Worm (Caenorhabditis elegans) whole organism, L1 larva: ENCODE measurements around the gene jhdm-1.
A peak's percentile ranks its signal among the peaks of the same experiment; 100 is the strongest.

Experiments
- C04F5.9 ChIP-seq: sonication (generic microtip); optimal IDR thresholded peaks from 2 replicates; lab custom pipeline; 2016; ENCODE audit warnings: missing genetic modification characterization, missing compliant biosample characterization
- C16A3.4 ChIP-seq: fragments of 150-350 bp; optimal IDR thresholded peaks from 2 replicates; lab custom pipeline; 2014; ENCODE audit warnings: missing biosample characterization, missing genetic modification characterization
- F16B12.6 ChIP-seq: fragments of 150-350 bp; optimal IDR thresholded peaks from 2 replicates; lab custom pipeline; 2014; ENCODE audit warnings: missing biosample characterization, missing genetic modification characterization
- Y116A8C.19 ChIP-seq: sonication (generic microtip); optimal IDR thresholded peaks from 2 replicates; lab custom pipeline; 2016; ENCODE audit warnings: missing compliant biosample characterization, missing genetic modification characterization, borderline replicate concordance
- blmp-1 ChIP-seq: fragments of 150-350 bp; optimal IDR thresholded peaks from 2 replicates; lab custom pipeline; 2014; ENCODE audit warnings: missing biosample characterization, missing genetic modification characterization
- ceh-82 ChIP-seq, 3 experiments: fragments of 150-350 bp in 1 of 3; sonication (generic microtip) in 2 of 3; optimal IDR thresholded peaks; 2 replicates each; lab custom pipeline; 2014 to 2017; ENCODE audit warnings: missing biosample characterization in 3 of 3, missing genetic modification characterization in 3 of 3
- dpl-1 ChIP-seq, 3 experiments: fragments of 150-350 bp in 2 of 3; sonication (generic microtip) in 1 of 3; optimal IDR thresholded peaks; 2 replicates each; lab custom pipeline; 2014 to 2017; ENCODE audit warnings: missing biosample characterization in 3 of 3, missing genetic modification characterization in 3 of 3, missing genetic modification reagents in 3 of 3
- dsc-1 ChIP-seq: sonication (generic microtip); optimal IDR thresholded peaks from 2 replicates; lab custom pipeline; 2016; ENCODE audit warnings: mild to moderate bottlenecking, missing genetic modification characterization, missing compliant biosample characterization
- efl-1 ChIP-seq, 4 experiments: fragments of 150-350 bp; optimal IDR thresholded peaks in 3 of 4; peaks in 1 of 4; 1 replicate in 1 of 4; 2 replicates in 3 of 4; lab custom pipeline; 2014; ENCODE audit warnings: missing biosample characterization in 2 of 4, missing genetic modification characterization in 2 of 4, missing genetic modification reagents in 2 of 4
- efl-3 ChIP-seq: fragments of 200-800 bp; sonication (Bioruptor generic); optimal IDR thresholded peaks from 2 replicates; lab custom pipeline; 2018; ENCODE audit warnings: mild to moderate bottlenecking, missing genetic modification characterization, missing compliant biosample characterization
- egl-27 ChIP-seq, 2 experiments: fragments of 150-350 bp in 1 of 2; sonication (generic microtip); optimal IDR thresholded peaks; 3 replicates each; lab custom pipeline; 2017 to 2018; ENCODE audit warnings: missing biosample characterization in 2 of 2, missing genetic modification characterization in 2 of 2, missing genetic modification reagents in 2 of 2
- elt-3 ChIP-seq, 6 experiments: fragments of 150-350 bp in 1 of 6; sonication (generic microtip); optimal IDR thresholded peaks; 2 replicates each; lab custom pipeline; 2017 to 2018; ENCODE audit warnings: missing biosample characterization in 6 of 6, missing genetic modification characterization in 6 of 6, inconsistent platforms in 1 of 6
- ets-5 ChIP-seq: fragments of 200-800 bp; sonication (Bioruptor generic); IDR thresholded peaks from 2 replicates; pipeline ENCODE4 v1.3.6; 2022; ENCODE audit warnings: missing genetic modification characterization, missing compliant biosample characterization
- fkh-8 ChIP-seq: sonication (generic microtip); optimal IDR thresholded peaks from 2 replicates; lab custom pipeline; 2016; ENCODE audit warnings: mild to moderate bottlenecking, missing genetic modification characterization, missing compliant biosample characterization
- fos-1 ChIP-seq: fragments of 150-350 bp; optimal IDR thresholded peaks from 2 replicates; lab custom pipeline; 2014; ENCODE audit warnings: missing biosample characterization, missing genetic modification characterization
- hlh-17 ChIP-seq: fragments of 200-800 bp; sonication (Bioruptor generic); optimal IDR thresholded peaks from 2 replicates; lab custom pipeline; 2018; ENCODE audit warnings: missing genetic modification characterization, mild to moderate bottlenecking, missing compliant biosample characterization, moderate library complexity, borderline replicate concordance
- isw-1 ChIP-seq: fragments of 200-800 bp; sonication (Bioruptor generic); IDR thresholded peaks from 2 replicates; pipeline ENCODE4 v1.3.6; 2022; ENCODE audit warnings: missing genetic modification characterization, missing compliant biosample characterization
- lin-13 ChIP-seq: fragments of 150-350 bp; optimal IDR thresholded peaks from 2 replicates; lab custom pipeline; 2014; ENCODE audit warnings: missing biosample characterization, missing genetic modification reagents, missing genetic modification characterization
- lin-15B ChIP-seq: fragments of 150-350 bp; sonication (generic microtip); optimal IDR thresholded peaks from 3 replicates; lab custom pipeline; 2014; ENCODE audit warnings: missing biosample characterization, missing genetic modification characterization
- lin-35 ChIP-seq, 2 experiments: fragments of 150-350 bp; optimal IDR thresholded peaks; 2 replicates each; lab custom pipeline; 2014; ENCODE audit warnings: missing biosample characterization in 2 of 2, missing genetic modification characterization in 2 of 2, missing genetic modification reagents in 2 of 2
- lir-3 ChIP-seq: sonication (generic microtip); optimal IDR thresholded peaks from 2 replicates; lab custom pipeline; 2016; ENCODE audit warnings: mild to moderate bottlenecking, missing genetic modification characterization, moderate library complexity, missing compliant biosample characterization; ENCODE audit not compliant: poor library complexity
- lsy-2 ChIP-seq, 2 experiments: fragments of 150-350 bp; optimal IDR thresholded peaks; 2 replicates each; lab custom pipeline; 2014; ENCODE audit warnings: missing biosample characterization in 2 of 2, missing genetic modification characterization in 2 of 2
- mdl-1 ChIP-seq, 2 experiments: fragments of 150-350 bp; optimal IDR thresholded peaks; 2 replicates each; lab custom pipeline; 2014 to 2017; ENCODE audit warnings: missing biosample characterization in 2 of 2, missing genetic modification characterization in 2 of 2, inconsistent platforms in 1 of 2
- mep-1 ChIP-seq: fragments of 150-350 bp; optimal IDR thresholded peaks from 2 replicates; lab custom pipeline; 2014; ENCODE audit warnings: missing biosample characterization, missing genetic modification characterization
- nhr-19 ChIP-seq: fragments of 200-800 bp; sonication (Bioruptor generic); conservative IDR thresholded peaks from 2 replicates; pipeline ENCODE4 v1.3.6; 2022; ENCODE audit warnings: missing genetic modification characterization, missing compliant biosample characterization
- nhr-20 ChIP-seq: sonication (generic microtip); optimal IDR thresholded peaks from 2 replicates; lab custom pipeline; 2016; ENCODE audit warnings: mild to moderate bottlenecking, missing genetic modification characterization, missing compliant biosample characterization
- nhr-47 ChIP-seq: sonication (generic microtip); optimal IDR thresholded peaks from 2 replicates; lab custom pipeline; 2016; ENCODE audit warnings: mild to moderate bottlenecking, missing genetic modification characterization, moderate library complexity, missing compliant biosample characterization
- nhr-71 ChIP-seq: sonication (generic microtip); optimal IDR thresholded peaks from 2 replicates; lab custom pipeline; 2016; ENCODE audit warnings: mild to moderate bottlenecking, missing genetic modification characterization, moderate library complexity, missing compliant biosample characterization
- nhr-77 ChIP-seq: fragments of 150-350 bp; optimal IDR thresholded peaks from 2 replicates; lab custom pipeline; 2014; ENCODE audit warnings: missing biosample characterization, missing genetic modification characterization
- nhr-85 ChIP-seq: sonication (generic microtip); peaks from one replicate; lab custom pipeline; 2016; ENCODE audit warnings: missing genetic modification characterization, inconsistent platforms, missing compliant biosample characterization
- nhr-90 ChIP-seq: sonication (generic microtip); optimal IDR thresholded peaks from 2 replicates; lab custom pipeline; 2016; ENCODE audit warnings: mild to moderate bottlenecking, missing genetic modification characterization, missing compliant biosample characterization; ENCODE audit not compliant: poor library complexity
- rnt-1 ChIP-seq: sonication (generic microtip); optimal IDR thresholded peaks from 2 replicates; lab custom pipeline; 2016; ENCODE audit warnings: mild to moderate bottlenecking, missing genetic modification characterization, moderate library complexity, missing compliant biosample characterization
- skn-1 ChIP-seq: fragments of 150-350 bp; optimal IDR thresholded peaks from 2 replicates; lab custom pipeline; 2014; ENCODE audit warnings: missing biosample characterization, missing genetic modification characterization
- snpc-4 ChIP-seq: fragments of 150-350 bp; optimal IDR thresholded peaks from 2 replicates; lab custom pipeline; 2014; ENCODE audit warnings: missing biosample characterization, missing genetic modification characterization
- sptf-1 ChIP-seq: fragments of 150-350 bp; optimal IDR thresholded peaks from 2 replicates; lab custom pipeline; 2014; ENCODE audit warnings: missing biosample characterization, missing genetic modification characterization
- sup-37 ChIP-seq: fragments of 200-800 bp; sonication (Bioruptor generic); optimal IDR thresholded peaks from 2 replicates; lab custom pipeline; 2018; ENCODE audit warnings: mild to moderate bottlenecking, missing genetic modification characterization, missing compliant biosample characterization
- swsn-7 ChIP-seq: sonication (generic microtip); optimal IDR thresholded peaks from 2 replicates; lab custom pipeline; 2016; ENCODE audit warnings: missing genetic modification characterization, missing compliant biosample characterization
- unc-86 ChIP-seq: sonication (generic microtip); optimal IDR thresholded peaks from 2 replicates; lab custom pipeline; 2016; ENCODE audit warnings: missing genetic modification characterization, missing compliant biosample characterization
- unc-98 ChIP-seq: fragments of 200-800 bp; sonication (Bioruptor generic); IDR thresholded peaks from 2 replicates; pipeline ENCODE4 v1.3.6; 2022; ENCODE audit warnings: missing genetic modification characterization, missing compliant biosample characterization
- xbp-1 ChIP-seq: sonication (generic microtip); optimal IDR thresholded peaks from 2 replicates; lab custom pipeline; 2016; ENCODE audit warnings: missing genetic modification characterization, missing compliant biosample characterization

jhdm-1 gene

DNA sequence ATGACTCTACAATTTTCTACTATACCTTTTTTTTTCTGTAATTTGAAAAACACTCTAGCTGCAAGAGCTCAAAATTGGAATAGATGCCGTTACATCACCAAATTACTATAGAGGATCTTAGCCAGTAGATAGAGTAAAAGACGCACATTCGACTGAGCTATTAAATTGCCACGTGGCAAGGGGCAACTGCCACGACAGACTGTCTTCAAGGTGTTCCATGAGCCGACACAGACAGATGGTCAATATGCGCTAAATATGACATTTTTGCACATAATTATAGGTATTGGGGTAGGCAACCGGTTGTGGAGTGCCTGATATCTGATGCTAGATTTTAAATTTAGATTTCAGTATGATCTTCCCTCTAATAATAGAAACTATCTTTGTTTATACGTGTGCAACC is 25.2 kb downstream of the jhdm-1 start:
- TF ChIP-seq lin-13 (GFP tag; lab: Kevin White, UChicago), result no peak
- no peak for TF ChIP-seq nhr-71 (tag; lab: Kevin White, UChicago)
- TF ChIP-seq sup-37 (GFP tag; lab: Kevin White, UChicago), result no peak
- TF ChIP-seq elt-3 (tag; optimal IDR thresholded peaks at IDR 0.05; lab: Kevin White, UChicago), result no peak
- TF ChIP-seq hlh-17 (GFP tag; lab: Kevin White, UChicago), result no peak
- TF ChIP-seq sptf-1 (tag; lab: Kevin White, UChicago), result no peak
- no peak for TF ChIP-seq unc-98 (GFP tag; lab: Robert Waterston, UW)

DNA sequence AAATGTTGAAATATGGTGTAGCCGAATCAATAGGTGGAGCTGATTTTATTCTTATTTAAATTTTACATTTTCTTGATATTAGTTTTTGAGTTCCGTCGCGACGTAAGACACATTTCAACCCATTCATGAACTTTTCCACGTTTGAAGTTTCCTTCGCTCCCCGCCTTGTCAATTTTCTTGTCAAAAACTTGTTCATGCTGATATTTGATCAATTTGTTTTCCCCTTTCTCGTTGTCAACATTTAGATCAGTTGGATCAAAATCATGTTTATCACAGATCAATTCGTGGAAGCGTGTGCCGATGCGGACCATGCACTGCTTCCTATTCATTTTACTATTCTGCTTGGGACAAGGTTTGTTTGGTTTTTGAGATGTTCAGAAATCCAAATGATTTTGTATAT is 28.6 kb downstream of the jhdm-1 start, which contains the start of gene chtb-2:
Gene chtb-2 (plus strand): TSS at position 301 of the 400 bp plus-strand sequence.
- TF ChIP-seq nhr-77 (tag; lab: Kevin White, UChicago), result no peak
- no peak for TF ChIP-seq nhr-47 (tag; lab: Kevin White, UChicago)
- TF ChIP-seq C04F5.9 (tag; lab: Kevin White, UChicago), result no peak
- TF ChIP-seq Y116A8C.19, result no peak
- TF ChIP-seq rnt-1 (tag; lab: Kevin White, UChicago), result no peak

ce11 chrIII:6488916-6489315 is 34.6 kb downstream of the jhdm-1 start:
- peak; percentile 98 for TF ChIP-seq skn-1
- TF ChIP-seq mdl-1 (tag; optimal IDR thresholded peaks at IDR 0.05; lab: Kevin White, UChicago), result peak in 1 of 2 experiments; percentile 36
- no peak for TF ChIP-seq unc-86 (tag; lab: Kevin White, UChicago)
- no peak for TF ChIP-seq nhr-77 (tag; lab: Kevin White, UChicago)
- TF ChIP-seq nhr-19, result peak; percentile 55
- peak; percentile 7 for TF ChIP-seq fkh-8 (tag; lab: Kevin White, UChicago)
- TF ChIP-seq lsy-2 (tag; optimal IDR thresholded peaks at IDR 0.05; lab: Kevin White, UChicago), result peak; percentile 72 to 76
- TF ChIP-seq nhr-71 (tag; lab: Kevin White, UChicago), result peak; percentile 65
- TF ChIP-seq nhr-85, result peak; percentile 79
- TF ChIP-seq snpc-4 (tag; lab: Kevin White, UChicago), result peak; percentile 16
- no peak for TF ChIP-seq efl-3 (GFP tag; lab: Kevin White, UChicago)
- peak; percentile 66 to 74 (median 72) for TF ChIP-seq dpl-1 (GFP tag; optimal IDR thresholded peaks at IDR 0.05; lab: Kevin White, UChicago)
- TF ChIP-seq fos-1 (tag; lab: Kevin White, UChicago), result peak; percentile 28
- TF ChIP-seq mep-1, result peak; percentile 36
- no peak for TF ChIP-seq lir-3
- peak; percentile 62 for TF ChIP-seq nhr-20 (tag; lab: Kevin White, UChicago)
- peak; percentile 5 to 50 (median 33) for TF ChIP-seq ceh-82 (tag; optimal IDR thresholded peaks at IDR 0.05; lab: Kevin White, UChicago)
- TF ChIP-seq ets-5 (GFP tag; lab: Robert Waterston, UW), result no peak
- peak; percentile 54 to 64 for TF ChIP-seq lin-35 (GFP tag; optimal IDR thresholded peaks at IDR 0.05; lab: Kevin White, UChicago)
- TF ChIP-seq isw-1 (GFP tag; lab: Robert Waterston, UW), result peak; percentile 36
- TF ChIP-seq egl-27 (tag; optimal IDR thresholded peaks at IDR 0.05; lab: Kevin White, UChicago), result no peak
- TF ChIP-seq sptf-1 (tag; lab: Kevin White, UChicago), result no peak
- peak; percentile 39 for TF ChIP-seq dsc-1 (tag; lab: Kevin White, UChicago)
- peak; percentile 49 for TF ChIP-seq C16A3.4 (tag; lab: Kevin White, UChicago)
- TF ChIP-seq lin-13 (GFP tag; lab: Kevin White, UChicago), result peak; percentile 16
- peak; percentile 24 for TF ChIP-seq nhr-90
- TF ChIP-seq blmp-1 (tag; lab: Kevin White, UChicago), result peak; percentile 43
- peak; percentile 64 to 77 for TF ChIP-seq efl-1 (optimal IDR thresholded peaks at IDR 0.05; lab: Kevin White, UChicago)
- peak; percentile 72 to 96 for TF ChIP-seq efl-1 (GFP tag; optimal IDR thresholded peaks at IDR 0.05 in 1 of 2; lab: Kevin White, UChicago)
- peak; percentile 13 for TF ChIP-seq lin-15B
- TF ChIP-seq F16B12.6 (tag; lab: Kevin White, UChicago), result peak; percentile 95
- TF ChIP-seq nhr-47 (tag; lab: Kevin White, UChicago), result no peak
- TF ChIP-seq xbp-1 (tag; lab: Kevin White, UChicago), result peak; percentile 49
- peak; percentile 52 for TF ChIP-seq rnt-1 (tag; lab: Kevin White, UChicago)
- TF ChIP-seq swsn-7 (tag; lab: Kevin White, UChicago), result peak; percentile 50
